Worm (Caenorhabditis elegans): Measurements from ENCODE around the gene F41B5.1.

- no peak for TF ChIP-seq tra-4 (tag; optimal IDR thresholded peaks at IDR 0.05)
- no peak for TF ChIP-seq ama-1 (optimal IDR thresholded peaks at IDR 0.05)
- TF ChIP-seq scrt-1 (GFP tag; IDR thresholded peaks at IDR 0.05): no peak
- no peak for TF ChIP-seq flt-1 (GFP tag; IDR thresholded peaks at IDR 0.05)
- TF ChIP-seq hnd-1 (tag; optimal IDR thresholded peaks at IDR 0.05): no peak
- TF ChIP-seq B0310.2 (tag; optimal IDR thresholded peaks at IDR 0.05): no peak
- no peak for TF ChIP-seq ceh-13 (GFP tag; optimal IDR thresholded peaks at IDR 0.05)
- TF ChIP-seq ceh-36 (tag; optimal IDR thresholded peaks at IDR 0.05): no peak
- no peak for TF ChIP-seq hmbx-1 (tag; optimal IDR thresholded peaks at IDR 0.05)
These were observed 23.2 kb downstream of the F41B5.1 start, which contains the start of gene fbxa-137 for ce11 chrV:2278543-2278942.

Measured in whole organism, early embryonic.